Worm (Caenorhabditis elegans) whole organism, mixed stage, embryonic: ENCODE data around the gene gly-5.

Experiments used
- ces-1 ChIP-seq: fragments of 150-350 bp; optimal IDR thresholded peaks from 2 replicates; lab custom pipeline; 2014; ENCODE audit warnings: missing biosample characterization, missing genetic modification reagents, missing genetic modification characterization
- lin-13 ChIP-seq: fragments of 150-350 bp; optimal IDR thresholded peaks from 2 replicates; lab custom pipeline; 2014; ENCODE audit warnings: missing biosample characterization, missing genetic modification characterization
- lsy-2 ChIP-seq: fragments of 150-350 bp; optimal IDR thresholded peaks from 2 replicates; lab custom pipeline; 2014; ENCODE audit warnings: missing biosample characterization, missing genetic modification characterization
- mab-5 ChIP-seq: fragments of 150-350 bp; optimal IDR thresholded peaks from 2 replicates; lab custom pipeline; 2014; ENCODE audit warnings: missing biosample characterization, missing genetic modification characterization
- nhr-12 ChIP-seq: fragments of 150-350 bp; optimal IDR thresholded peaks from 2 replicates; lab custom pipeline; 2014; ENCODE audit warnings: missing biosample characterization, missing genetic modification characterization
- nhr-2 ChIP-seq: fragments of 150-350 bp; optimal IDR thresholded peaks from 2 replicates; lab custom pipeline; 2014; ENCODE audit warnings: missing biosample characterization, missing genetic modification characterization
- nhr-76 ChIP-seq: sonication (generic microtip); optimal IDR thresholded peaks from 2 replicates; lab custom pipeline; 2017; ENCODE audit warnings: missing biosample characterization, missing genetic modification characterization
- pha-4 ChIP-seq: fragments of 150-350 bp; optimal IDR thresholded peaks from 2 replicates; lab custom pipeline; 2018; ENCODE audit warnings: missing biosample characterization, missing genetic modification reagents, missing genetic modification characterization
- sptf-1 ChIP-seq: sonication (generic microtip); optimal IDR thresholded peaks from 2 replicates; lab custom pipeline; 2017; ENCODE audit warnings: mild to moderate bottlenecking, missing genetic modification characterization, moderate library complexity, missing compliant biosample characterization
- tbx-8 ChIP-seq: fragments of 200-800 bp; sonication (Bioruptor generic); optimal IDR thresholded peaks from 2 replicates; lab custom pipeline; 2018; ENCODE audit warnings: mild to moderate bottlenecking, missing genetic modification characterization, moderate library complexity, missing compliant biosample characterization
- ztf-11 ChIP-seq: fragments of 150-350 bp; optimal IDR thresholded peaks from 2 replicates; lab custom pipeline; 2014; ENCODE audit warnings: missing biosample characterization, missing genetic modification characterization

ce11 chrIII:13169464-13169966 lies 17.7 kb upstream of the gly-5 start, which contains the start of the genes snpc-1.2 and Y39E4B.5:
- TF ChIP-seq lsy-2 (no peak), pha-4 (tag; lab: Kevin White, UChicago) (no peak), ztf-11 (tag; lab: Kevin White, UChicago) (no peak), ces-1 (GFP tag; lab: Kevin White, UChicago) (no peak), mab-5 (tag; lab: Kevin White, UChicago) (no peak), sptf-1 (tag; lab: Kevin White, UChicago) (no peak), tbx-8 (GFP tag; lab: Kevin White, UChicago) (no peak), lin-13 (tag; lab: Kevin White, UChicago) (no peak), nhr-12 (no peak), nhr-76 (tag; lab: Kevin White, UChicago) (no peak), nhr-2 (tag; lab: Kevin White, UChicago) (no peak)
